Worm (Caenorhabditis elegans): Measurements from ENCODE around the gene unc-103.

Gene unc-103

DNA sequence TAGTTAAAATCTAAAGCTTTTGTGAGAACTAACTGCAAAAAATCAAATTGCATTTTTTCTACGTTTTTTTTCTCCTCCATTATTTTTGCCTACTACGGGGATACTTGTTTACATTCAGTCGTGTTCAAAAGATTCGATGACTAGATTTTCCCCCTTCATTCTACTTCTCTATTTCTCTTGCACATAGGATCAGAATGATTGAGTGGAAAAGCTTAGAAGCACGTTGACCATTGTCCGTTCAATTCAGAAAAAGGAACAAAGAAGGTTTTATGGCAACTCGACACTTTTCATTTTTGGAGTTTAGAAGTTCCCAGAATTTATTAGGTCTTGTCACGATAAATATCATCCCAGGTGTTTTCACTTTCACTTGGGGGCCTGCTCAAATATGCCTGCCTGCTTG, 22.0 kb downstream of the unc-103 start:
- TF ChIP-seq grh-1 (GFP tag; IDR thresholded peaks at IDR 0.05) (no peak), swsn-7 (tag; optimal IDR thresholded peaks at IDR 0.05) (no peak), fos-1 (tag; optimal IDR thresholded peaks at IDR 0.05) (no peak), mef-2 (tag; optimal IDR thresholded peaks at IDR 0.05) (no peak), rnt-1 (tag; optimal IDR thresholded peaks at IDR 0.05) (no peak), blmp-1 (tag; optimal IDR thresholded peaks at IDR 0.05) (no peak), aha-1 (tag; optimal IDR thresholded peaks at IDR 0.05) (no peak), pag-3 (tag; optimal IDR thresholded peaks at IDR 0.05; ENCODE audit: borderline replicate concordance, insufficient read depth) (no peak)

DNA sequence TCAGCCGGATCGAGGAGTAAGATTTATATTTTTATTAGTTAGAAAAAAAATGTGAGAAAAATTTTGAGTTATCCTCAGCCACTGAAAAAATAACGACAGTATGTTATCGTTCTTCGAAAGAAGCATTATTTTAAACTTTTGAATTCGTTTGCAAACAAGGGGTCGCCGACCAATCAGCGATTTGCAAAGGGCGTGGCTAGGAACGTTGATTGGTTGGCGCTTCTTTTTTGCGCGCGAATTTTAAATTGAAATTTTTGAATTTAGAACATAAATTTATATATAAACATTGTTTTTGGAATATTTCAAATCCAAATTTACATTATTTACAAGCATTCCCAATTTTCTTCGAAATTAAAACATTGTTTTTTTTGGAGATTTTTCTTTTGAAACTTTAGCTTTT, 28.0 kb downstream of the unc-103 start:
- TF ChIP-seq efl-1 (optimal IDR thresholded peaks at IDR 0.05) (no peak), efl-1 (GFP tag; optimal IDR thresholded peaks at IDR 0.05 in 1 of 2) (peak in 1 of 2 experiments; percentile 15), hlh-17 (GFP tag; optimal IDR thresholded peaks at IDR 0.05; ENCODE audit: borderline replicate concordance) (no peak)

DNA sequence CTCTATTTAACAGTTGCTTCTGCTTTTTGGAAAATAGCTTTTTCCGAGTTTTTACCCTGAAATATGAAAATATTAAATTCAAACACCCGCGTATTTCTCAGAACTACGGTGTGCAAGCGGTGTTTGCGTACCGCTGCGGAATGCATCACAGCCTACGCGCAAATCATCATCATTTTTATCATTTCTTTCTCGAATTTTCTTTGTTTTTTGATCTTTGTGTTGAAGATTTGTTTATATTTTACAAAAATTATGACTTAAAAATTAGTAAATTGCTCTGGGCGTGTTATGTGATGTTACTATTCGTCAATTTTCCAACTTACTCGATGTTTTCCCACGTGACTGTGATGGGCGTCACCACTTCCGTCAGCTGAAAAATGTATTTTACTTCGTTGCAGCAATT, 35.7 kb downstream of the unc-103 start:
- TF ChIP-seq lin-39 (tag; optimal IDR thresholded peaks at IDR 0.05) (peak; percentile 27), ceh-8 (GFP tag; optimal IDR thresholded peaks at IDR 0.05) (no peak), fkh-8 (tag; optimal IDR thresholded peaks at IDR 0.05) (peak; percentile 76), lin-14 (GFP tag; optimal IDR thresholded peaks at IDR 0.05) (peak; percentile 78), mdl-1 (tag; optimal IDR thresholded peaks at IDR 0.05) (peak in 1 of 2 experiments; percentile 67), unc-98 (GFP tag; IDR thresholded peaks at IDR 0.05) (no peak), ama-1 (optimal IDR thresholded peaks at IDR 0.05) (peak; percentile 24), irx-1 (tag; optimal IDR thresholded peaks at IDR 0.05) (peak; percentile 66), nhr-77 (tag; optimal IDR thresholded peaks at IDR 0.05) (peak; percentile 15), lsy-2 (tag; optimal IDR thresholded peaks at IDR 0.05) (peak; percentile 98 to 99), nhr-90 (tag; optimal IDR thresholded peaks at IDR 0.05; ENCODE audit: poor library complexity) (peak; percentile 58), hpl-2 (GFP tag; optimal IDR thresholded peaks at IDR 0.05) (no peak), nhr-71 (tag; optimal IDR thresholded peaks at IDR 0.05) (peak; percentile 85), ces-1 (GFP tag; optimal IDR thresholded peaks at IDR 0.05) (no peak), elt-2 (tag; optimal IDR thresholded peaks at IDR 0.05) (peak; percentile 28), lin-35 (GFP tag; optimal IDR thresholded peaks at IDR 0.05) (peak; percentile 99), snpc-4 (tag; optimal IDR thresholded peaks at IDR 0.05) (peak; percentile 29), F16B12.6 (tag; optimal IDR thresholded peaks at IDR 0.05) (peak; percentile 97), alr-1 (tag; optimal IDR thresholded peaks at IDR 0.05; ENCODE audit: borderline replicate concordance) (no peak), ets-5 (GFP tag; IDR thresholded peaks at IDR 0.05) (no peak), fkh-10 (GFP tag; optimal IDR thresholded peaks at IDR 0.05) (peak; percentile 22), nhr-20 (tag; optimal IDR thresholded peaks at IDR 0.05) (peak; percentile 87), mef-2 (tag; optimal IDR thresholded peaks at IDR 0.05) (no peak), nhr-237 (tag; optimal IDR thresholded peaks at IDR 0.05) (peak; percentile 54), egl-27 (tag; optimal IDR thresholded peaks at IDR 0.05) (no peak), unc-130 (tag; optimal IDR thresholded peaks at IDR 0.05) (peak; percentile 89), lin-15B (tag; optimal IDR thresholded peaks at IDR 0.05) (peak; percentile 42), zip-4 (GFP tag; optimal IDR thresholded peaks at IDR 0.05) (peak; percentile 12), efl-1 (optimal IDR thresholded peaks at IDR 0.05) (peak; percentile 96 to 98), efl-1 (GFP tag; optimal IDR thresholded peaks at IDR 0.05 in 1 of 2) (peak; percentile 99 to 100), nhr-85 (tag) (peak; percentile 51), sup-37 (GFP tag; optimal IDR thresholded peaks at IDR 0.05) (no peak), sox-4 (tag; optimal IDR thresholded peaks at IDR 0.05) (peak; percentile 29), lin-13 (GFP tag; optimal IDR thresholded peaks at IDR 0.05) (peak; percentile 34), skn-1 (tag; optimal IDR thresholded peaks at IDR 0.05) (peak; percentile 70), ceh-88 (GFP tag; IDR thresholded peaks at IDR 0.05) (peak; percentile 42; the same call in 1 of the 2 replicates), swsn-7 (tag; optimal IDR thresholded peaks at IDR 0.05) (peak; percentile 73), hlh-4 (tag; optimal IDR thresholded peaks at IDR 0.05) (no peak), xbp-1 (tag; optimal IDR thresholded peaks at IDR 0.05) (peak; percentile 82), C04F5.9 (tag; optimal IDR thresholded peaks at IDR 0.05) (peak; percentile 20), hlh-17 (GFP tag; optimal IDR thresholded peaks at IDR 0.05; ENCODE audit: borderline replicate concordance) (no peak), unc-86 (tag; optimal IDR thresholded peaks at IDR 0.05) (peak; percentile 50), dpl-1 (GFP tag; optimal IDR thresholded peaks at IDR 0.05) (peak; percentile 97 to 99 (median 98))

Measured in whole organism, L1 larva.